Worm (Caenorhabditis elegans) whole organism, L4 larva: Measurements from ENCODE around the gene set-5.
A peak's percentile ranks its signal among the peaks of the same experiment; 100 is the strongest.
"Not testable (repeated sequence)": the region's sequence is repeated elsewhere in the genome, so short reads cannot be mapped to it uniquely, and the experiment has no call there.

Experiments
- F44E2.7 ChIP-seq: fragments of 200-800 bp; sonication (Bioruptor generic); IDR thresholded peaks from 2 replicates; pipeline ENCODE4 v2.1.2; 2022; ENCODE audit warnings: missing genetic modification characterization, missing compliant biosample characterization
- T26A8.4 ChIP-seq: fragments of 200-800 bp; sonication (Bioruptor generic); IDR thresholded peaks from 2 replicates; pipeline ENCODE4 v1.3.6; 2022; ENCODE audit warnings: missing genetic modification characterization, missing compliant biosample characterization
- ceh-32 ChIP-seq: sonication (generic microtip); optimal IDR thresholded peaks from 2 replicates; lab custom pipeline; 2016; ENCODE audit warnings: mild to moderate bottlenecking, missing genetic modification characterization, missing compliant biosample characterization; ENCODE audit not compliant: poor library complexity
- ces-1 ChIP-seq: fragments of 150-350 bp; sonication (generic microtip); optimal IDR thresholded peaks from 4 replicates; lab custom pipeline; 2014; ENCODE audit warnings: missing biosample characterization, missing genetic modification reagents, missing genetic modification characterization
- dmd-6 ChIP-seq: fragments of 200-800 bp; sonication (Bioruptor generic); IDR thresholded peaks from 2 replicates; pipeline ENCODE4 v1.3.6; 2022; ENCODE audit warnings: missing genetic modification reagents, missing genetic modification characterization, missing compliant biosample characterization
- egl-27 ChIP-seq: sonication (generic microtip); optimal IDR thresholded peaks from 3 replicates; lab custom pipeline; 2017; ENCODE audit warnings: missing biosample characterization, missing genetic modification reagents, missing genetic modification characterization
- egl-43 ChIP-seq: fragments of 200-800 bp; sonication (Bioruptor generic); IDR thresholded peaks from 2 replicates; pipeline ENCODE4 v1.3.6; 2022; ENCODE audit warnings: missing genetic modification reagents, missing genetic modification characterization, missing compliant biosample characterization
- fkh-10 ChIP-seq: fragments of 150-350 bp; optimal IDR thresholded peaks from 2 replicates; lab custom pipeline; 2014; ENCODE audit warnings: missing biosample characterization, missing genetic modification reagents, missing genetic modification characterization
- gei-8 ChIP-seq: fragments of 200-800 bp; sonication (Bioruptor generic); optimal IDR thresholded peaks from 2 replicates; lab custom pipeline; 2018; ENCODE audit warnings: mild to moderate bottlenecking, missing genetic modification characterization, missing compliant biosample characterization
- hif-1 ChIP-seq, 2 experiments: sonication (generic microtip); optimal IDR thresholded peaks; 2 replicates each; lab custom pipeline; 2016 to 2017; ENCODE audit warnings: missing compliant biosample characterization in 2 of 2, missing genetic modification characterization in 2 of 2, missing genetic modification reagents in 2 of 2, missing genotype in 2 of 2, mild to moderate bottlenecking in 1 of 2
- hlh-11 ChIP-seq: fragments of 200-800 bp; sonication (Bioruptor generic); optimal IDR thresholded peaks from 2 replicates; lab custom pipeline; 2018; ENCODE audit warnings: mild to moderate bottlenecking, missing genetic modification characterization, missing compliant biosample characterization
- lin-1 ChIP-seq: fragments of 200-800 bp; sonication (Bioruptor generic); IDR thresholded peaks from 2 replicates; pipeline ENCODE4 v1.3.6; 2022; ENCODE audit warnings: missing genetic modification reagents, missing genetic modification characterization, missing compliant biosample characterization
- lin-15B ChIP-seq: fragments of 150-350 bp; sonication (generic microtip); optimal IDR thresholded peaks from 3 replicates; lab custom pipeline; 2014; ENCODE audit warnings: missing biosample characterization, missing genetic modification characterization
- lin-39 ChIP-seq: fragments of 150-350 bp; optimal IDR thresholded peaks from 2 replicates; lab custom pipeline; 2014; ENCODE audit warnings: missing biosample characterization, missing genetic modification reagents, missing genetic modification characterization
- mdl-1 ChIP-seq, 2 experiments: fragments of 150-350 bp in 1 of 2; sonication (generic microtip) in 1 of 2; optimal IDR thresholded peaks; 2 replicates each; lab custom pipeline; 2014 to 2017; ENCODE audit warnings: missing biosample characterization in 2 of 2, missing genetic modification characterization in 2 of 2
- mxl-3 ChIP-seq: fragments of 200-800 bp; sonication (Bioruptor generic); optimal IDR thresholded peaks from 2 replicates; lab custom pipeline; 2018; ENCODE audit warnings: mild to moderate bottlenecking, missing genetic modification characterization, missing compliant biosample characterization
- pha-4 ChIP-seq, 2 experiments: fragments of 150-350 bp in 1 of 2; fragments of 200-800 bp in 1 of 2; sonication (Bioruptor generic) in 1 of 2; IDR thresholded peaks in 1 of 2; optimal IDR thresholded peaks in 1 of 2; 2 replicates each; pipeline versions ENCODE4 v1.3.6 to Lab custom; 2014 to 2022; ENCODE audit warnings: missing genetic modification characterization in 2 of 2, missing genetic modification reagents in 2 of 2, missing biosample characterization in 1 of 2, missing compliant biosample characterization in 1 of 2
- saeg-2 ChIP-seq: fragments of 200-800 bp; sonication (Bioruptor generic); IDR thresholded peaks from 2 replicates; pipeline ENCODE4 v1.3.6; 2022; ENCODE audit warnings: missing genetic modification reagents, missing genetic modification characterization, missing compliant biosample characterization
- set-16 ChIP-seq: fragments of 200-800 bp; sonication (Bioruptor generic); IDR thresholded peaks from 2 replicates; pipeline ENCODE4 v1.3.6; 2022; ENCODE audit warnings: missing genetic modification reagents, missing genetic modification characterization, missing compliant biosample characterization
- skn-1 ChIP-seq: fragments of 150-350 bp; optimal IDR thresholded peaks from 2 replicates; lab custom pipeline; 2014; ENCODE audit warnings: missing biosample characterization, missing genetic modification characterization
- snpc-1.2 ChIP-seq: fragments of 200-800 bp; sonication (Bioruptor generic); IDR thresholded peaks from 2 replicates; pipeline ENCODE4 v1.3.6; 2022; ENCODE audit warnings: missing genetic modification reagents, missing genetic modification characterization, missing compliant biosample characterization
- unc-39 ChIP-seq: sonication (generic microtip); optimal IDR thresholded peaks from 2 replicates; lab custom pipeline; 2017; ENCODE audit warnings: missing biosample characterization, missing genetic modification characterization

The set-5 gene

ce11 chrV:14742898-14743297 lies 44.1 kb downstream of the set-5 start:
- TF ChIP-seq set-16: peak; percentile 70

ce11 chrV:14743438-14743837 lies 44.7 kb downstream of the set-5 start:
- TF ChIP-seq set-16: peak; percentile 92

- TF ChIP-seq ceh-32 (tag; lab: Kevin White, UChicago) (no peak), lin-1 (GFP tag; lab: Robert Waterston, UW) (no peak), ces-1 (GFP tag; lab: Kevin White, UChicago) (no peak), set-16 (peak; percentile 87)
- TF ChIP-seq, all 104 proteins: peak for 1
These were observed 46.1 kb downstream of the set-5 start for ce11 chrV:14744824-14745223.

DNA sequence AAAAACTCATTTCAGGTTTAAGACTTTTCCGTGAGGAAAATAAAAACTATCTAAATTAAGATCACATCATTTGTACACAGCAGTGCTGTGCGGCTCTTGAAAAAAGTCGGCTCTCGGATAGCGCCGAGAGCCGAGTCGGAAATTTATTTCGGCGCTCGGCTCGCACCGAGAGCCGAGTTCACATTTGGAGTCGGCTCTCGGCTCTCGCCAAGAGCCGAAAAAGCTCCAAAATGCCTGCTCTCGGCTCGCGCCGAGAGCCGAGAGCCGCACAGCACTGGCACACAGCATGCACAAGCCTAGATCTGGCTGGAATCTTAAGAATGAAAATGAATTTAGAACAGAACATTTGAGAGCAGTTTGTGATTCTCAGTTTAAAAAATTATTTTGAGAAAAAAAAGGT lies 48.2 kb downstream of the set-5 start:
- TF ChIP-seq set-16 (peak; percentile 89), T26A8.4 (GFP tag; lab: Robert Waterston, UW) (no peak)

ce11 chrV:14748608-14749137 lies 49.9 kb downstream of the set-5 start, which contains the start of the genes lipl-8 and Y50E8A.22:
Gene lipl-8, minus strand, starts transcription at chrV:14748708.
Gene Y50E8A.22, minus strand, starts transcription at chrV:14749087.
- TF ChIP-seq hlh-11 (no peak), skn-1 (no peak), F44E2.7 (GFP tag; lab: Robert Waterston, UW) (no peak), hif-1 (tag; optimal IDR thresholded peaks at IDR 0.05; lab: Kevin White, UChicago) (no peak), ces-1 (GFP tag; lab: Kevin White, UChicago) (no peak), gei-8 (GFP tag; lab: Kevin White, UChicago) (no peak), lin-39 (no peak), mxl-3 (GFP tag; lab: Kevin White, UChicago) (no peak), saeg-2 (GFP tag; lab: Robert Waterston, UW) (no peak), mdl-1 (tag; optimal IDR thresholded peaks at IDR 0.05; lab: Kevin White, UChicago) (no peak), pha-4 (GFP tag; IDR thresholded peaks at IDR 0.05; lab: Robert Waterston, UW) (no peak), pha-4 (tag; optimal IDR thresholded peaks at IDR 0.05; lab: Kevin White, UChicago) (no peak), fkh-10 (GFP tag; lab: Kevin White, UChicago) (no peak), snpc-1.2 (no peak), dmd-6 (no peak), unc-39 (tag; lab: Kevin White, UChicago) (no peak)

- not testable (repeated sequence) for TF ChIP-seq egl-27 (tag; lab: Kevin White, UChicago); egl-43 (GFP tag; lab: Robert Waterston, UW); lin-15B
- TF ChIP-seq, all 104 proteins: peak for 0; not testable (repeated sequence) for 104
These were observed 51.6 kb downstream of the set-5 start, which contains the start of gene nspa-10 for ce11 chrV:14750357-14750756. Gene nspa-10, minus strand, starts transcription at chrV:14750457.
